Fruit fly (Drosophila melanogaster) whole organism, adult: Measurements from ENCODE around the gene CG11951.

Source experiments
- CG11617 ChIP-seq: fragments of 200-800 bp; sonication (Bioruptor generic); optimal IDR thresholded peaks from 2 replicates; lab custom pipeline; 2017; ENCODE audit warnings: mild to moderate bottlenecking, missing biosample characterization, missing genetic modification reagents, missing genetic modification characterization
- CG14711 ChIP-seq: fragments of 200-800 bp; sonication (Bioruptor generic); optimal IDR thresholded peaks from 2 replicates; lab custom pipeline; 2018; ENCODE audit warnings: missing biosample characterization, mild to moderate bottlenecking, missing genetic modification characterization, moderate library complexity
- CG1620 ChIP-seq: fragments of 200-800 bp; sonication (Bioruptor generic); optimal IDR thresholded peaks from 2 replicates; lab custom pipeline; 2016; ENCODE audit warnings: missing biosample characterization, missing genetic modification characterization
- CG7045 ChIP-seq: fragments of 200-800 bp; sonication (Bioruptor generic); optimal IDR thresholded peaks from 2 replicates; lab custom pipeline; 2017; ENCODE audit warnings: missing biosample characterization, mild to moderate bottlenecking, missing genetic modification characterization
- CG7101 ChIP-seq: fragments of 200-800 bp; sonication (Bioruptor generic); optimal IDR thresholded peaks from 2 replicates; lab custom pipeline; 2018; ENCODE audit warnings: missing biosample characterization, mild to moderate bottlenecking, missing genetic modification characterization, moderate library complexity
- Hr96 ChIP-seq: fragments of 200-800 bp; sonication (Bioruptor generic); optimal IDR thresholded peaks from 2 replicates; lab custom pipeline; 2016; ENCODE audit warnings: missing biosample characterization, missing genetic modification characterization
- Mnt ChIP-seq: fragments of 200-800 bp; sonication (Bioruptor generic); optimal IDR thresholded peaks from 2 replicates; lab custom pipeline; 2016; ENCODE audit warnings: missing biosample characterization, mild to moderate bottlenecking, missing genetic modification characterization
- bab1 ChIP-seq: fragments of 200-800 bp; sonication (Bioruptor generic); optimal IDR thresholded peaks from 3 replicates; lab custom pipeline; 2019; ENCODE audit warnings: missing biosample characterization, mild to moderate bottlenecking, missing genetic modification characterization, moderate library complexity
- cnc ChIP-seq, 2 experiments: fragments of >200 bp; optimal IDR thresholded peaks; 2 replicates each; lab custom pipeline; 2017
- kay ChIP-seq: fragments of 200-800 bp; sonication (Bioruptor generic); peaks from one replicate; lab custom pipeline; 2016; ENCODE audit warnings: missing biosample characterization, missing genetic modification characterization, borderline replicate concordance
- ovo ChIP-seq: fragments of 200-800 bp; sonication (Bioruptor generic); optimal IDR thresholded peaks from 2 replicates; lab custom pipeline; 2016; ENCODE audit warnings: missing biosample characterization, missing genetic modification characterization
- pad ChIP-seq: fragments of 200-800 bp; sonication (Bioruptor generic); optimal IDR thresholded peaks from 3 replicates; lab custom pipeline; 2017; ENCODE audit warnings: missing biosample characterization, missing genetic modification characterization, mild to moderate bottlenecking, moderate library complexity, missing genetic modification reagents

DNA sequence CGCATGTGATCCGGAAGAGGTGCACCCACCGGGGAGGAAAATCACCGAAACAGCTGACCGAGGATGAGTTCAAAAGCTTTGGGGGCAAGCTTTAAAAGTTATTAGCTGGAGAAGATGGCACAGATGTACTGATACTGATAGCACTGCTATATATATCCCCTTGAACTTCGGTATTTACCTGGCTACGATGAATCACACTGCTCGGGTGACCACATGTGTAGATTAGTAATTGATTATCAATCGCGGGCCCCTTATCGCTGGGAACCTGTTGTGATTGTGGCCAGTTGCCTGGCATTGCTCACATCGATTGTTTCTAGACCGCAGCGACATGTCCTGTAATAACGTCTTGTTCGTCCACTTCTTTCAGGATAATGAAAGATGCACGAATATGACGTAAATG lies 8.6 kb downstream of the CG11951 start:
- TF ChIP-seq CG1620 (GFP tag; lab: Kevin White, UChicago) (no peak), ovo (GFP tag; lab: Kevin White, UChicago) (no peak), bab1 (GFP tag; lab: Kevin White, UChicago) (no peak), CG11617 (GFP tag; lab: Kevin White, UChicago) (no peak), CG7101 (tag; lab: Kevin White, UChicago) (no peak), Hr96 (GFP tag; lab: Kevin White, UChicago) (no peak), Mnt (GFP tag; lab: Kevin White, UChicago) (peak; percentile 46), kay (GFP tag; lab: Kevin White, UChicago) (no peak), CG14711 (tag; lab: Kevin White, UChicago) (no peak), cnc (optimal IDR thresholded peaks at IDR 0.05; lab: Kevin White, UChicago) (no peak), pad (no peak), CG7045 (GFP tag; lab: Kevin White, UChicago) (no peak)
